Worm (Caenorhabditis elegans) whole organism, L3 larva: ENCODE data around the gene seu-1.

Experiments used
- R02D3.7 ChIP-seq: fragments of 150-350 bp; optimal IDR thresholded peaks from 2 replicates; lab custom pipeline; 2014; ENCODE audit warnings: missing biosample characterization, missing genetic modification characterization
- ama-1 ChIP-seq: fragments of 150-350 bp; optimal IDR thresholded peaks from 2 replicates; lab custom pipeline; 2018
- ceh-28 ChIP-seq: fragments of 150-350 bp; optimal IDR thresholded peaks from 2 replicates; lab custom pipeline; 2014; ENCODE audit warnings: missing biosample characterization, missing genetic modification reagents, missing genetic modification characterization
- ceh-82 ChIP-seq: fragments of 150-350 bp; optimal IDR thresholded peaks from 2 replicates; lab custom pipeline; 2014; ENCODE audit warnings: missing biosample characterization, missing genetic modification characterization
- egl-5 ChIP-seq: fragments of 150-350 bp; optimal IDR thresholded peaks from 2 replicates; lab custom pipeline; 2017; ENCODE audit warnings: missing biosample characterization, missing genetic modification reagents, missing genetic modification characterization, inconsistent platforms
- fkh-10 ChIP-seq: sonication (generic microtip); optimal IDR thresholded peaks from 2 replicates; lab custom pipeline; 2017; ENCODE audit warnings: missing biosample characterization, missing genetic modification reagents, missing genetic modification characterization
- fos-1 ChIP-seq: fragments of 150-350 bp; optimal IDR thresholded peaks from 2 replicates; lab custom pipeline; 2014; ENCODE audit warnings: missing biosample characterization, missing genetic modification characterization
- jun-1 ChIP-seq: fragments of 150-350 bp; optimal IDR thresholded peaks from 2 replicates; lab custom pipeline; 2014; ENCODE audit warnings: missing biosample characterization, missing genetic modification reagents, missing genetic modification characterization
- nfya-1 ChIP-seq: sonication (generic microtip); optimal IDR thresholded peaks from 2 replicates; lab custom pipeline; 2017; ENCODE audit warnings: missing genetic modification characterization, mild to moderate bottlenecking, missing compliant biosample characterization, antibody characterized with exemption, moderate library complexity; ENCODE audit not compliant: insufficient read depth
- unc-39 ChIP-seq: sonication (generic microtip); optimal IDR thresholded peaks from 4 replicates; lab custom pipeline; 2017; ENCODE audit warnings: missing biosample characterization, missing genetic modification characterization
- ztf-11 ChIP-seq: fragments of 150-350 bp; optimal IDR thresholded peaks from 2 replicates; lab custom pipeline; 2014; ENCODE audit warnings: missing biosample characterization, missing genetic modification characterization

- TF ChIP-seq ceh-28 (peak; percentile 76), fos-1 (tag; lab: Kevin White, UChicago) (no peak), egl-5 (no peak), ztf-11 (tag; lab: Kevin White, UChicago) (no peak), R02D3.7 (tag; lab: Kevin White, UChicago) (no peak), ceh-82 (tag; lab: Kevin White, UChicago) (no peak), ama-1 (no peak), nfya-1 (tag; lab: Kevin White, UChicago) (peak; percentile 8), jun-1 (tag; lab: Kevin White, UChicago) (no peak), fkh-10 (GFP tag; lab: Kevin White, UChicago) (no peak), unc-39 (tag; lab: Kevin White, UChicago) (no peak)
Measured at ce11 chrIV:6327363-6328015, 1.9 kb upstream of the seu-1 start.
